Worm (Caenorhabditis elegans) whole organism, early embryonic: ENCODE data around the gene dhhc-13.

Experiments used
- B0310.2 ChIP-seq: sonication (generic microtip); optimal IDR thresholded peaks from 2 replicates; lab custom pipeline; 2016; ENCODE audit warnings: mild to moderate bottlenecking, missing genetic modification characterization, missing compliant biosample characterization
- F13C5.2 ChIP-seq: sonication (generic microtip); optimal IDR thresholded peaks from 2 replicates; lab custom pipeline; 2017; ENCODE audit warnings: mild to moderate bottlenecking, missing genetic modification characterization, inconsistent platforms, missing compliant biosample characterization
- aly-1 ChIP-seq: sonication (generic microtip); optimal IDR thresholded peaks from 2 replicates; lab custom pipeline; 2016; ENCODE audit warnings: missing genetic modification characterization, missing compliant biosample characterization
- ama-1 ChIP-seq: fragments of 150-350 bp; optimal IDR thresholded peaks from 2 replicates; lab custom pipeline; 2014
- ceh-13 ChIP-seq: fragments of 200-800 bp; sonication (Bioruptor generic); optimal IDR thresholded peaks from 2 replicates; lab custom pipeline; 2018; ENCODE audit warnings: mild to moderate bottlenecking, missing genetic modification characterization, missing compliant biosample characterization
- ceh-36 ChIP-seq: sonication (generic microtip); optimal IDR thresholded peaks from 2 replicates; lab custom pipeline; 2016; ENCODE audit warnings: missing genetic modification characterization, inconsistent platforms, missing compliant biosample characterization
- ets-7 ChIP-seq: sonication (generic microtip); optimal IDR thresholded peaks from 2 replicates; lab custom pipeline; 2016; ENCODE audit warnings: missing genotype, missing genetic modification characterization, missing compliant biosample characterization
- flt-1 ChIP-seq: fragments of 200-800 bp; sonication (Bioruptor generic); IDR thresholded peaks from 2 replicates; pipeline ENCODE4 v1.3.6; 2022; ENCODE audit warnings: missing genetic modification characterization, missing compliant biosample characterization
- hmbx-1 ChIP-seq: sonication (generic microtip); optimal IDR thresholded peaks from 2 replicates; lab custom pipeline; 2016; ENCODE audit warnings: mild to moderate bottlenecking, missing genetic modification characterization, missing compliant biosample characterization
- hmg-4 ChIP-seq: fragments of 200-800 bp; sonication (Bioruptor generic); optimal IDR thresholded peaks from 2 replicates; lab custom pipeline; 2018; ENCODE audit warnings: mild to moderate bottlenecking, missing genetic modification characterization, missing compliant biosample characterization
- hnd-1 ChIP-seq: sonication (generic microtip); optimal IDR thresholded peaks from 2 replicates; lab custom pipeline; 2016; ENCODE audit warnings: missing genetic modification characterization, missing compliant biosample characterization
- pes-1 ChIP-seq: fragments of 200-800 bp; sonication (Bioruptor generic); IDR thresholded peaks from 2 replicates; pipeline ENCODE4 v1.3.6; 2022; ENCODE audit warnings: missing genetic modification reagents, missing genetic modification characterization, missing compliant biosample characterization
- scrt-1 ChIP-seq: fragments of 200-800 bp; sonication (Bioruptor generic); IDR thresholded peaks from 2 replicates; pipeline ENCODE4 v1.3.6; 2022; ENCODE audit warnings: missing genetic modification characterization, missing compliant biosample characterization
- sea-1 ChIP-seq: fragments of 200-800 bp; sonication (Bioruptor generic); conservative IDR thresholded peaks from 2 replicates; pipeline ENCODE4 v1.3.6; 2022; ENCODE audit warnings: missing genetic modification characterization, missing compliant biosample characterization
- tbx-11 ChIP-seq: fragments of 200-800 bp; sonication (Bioruptor generic); IDR thresholded peaks from 2 replicates; pipeline ENCODE4 v1.3.6; 2022; ENCODE audit warnings: missing genetic modification characterization, missing compliant biosample characterization
- tbx-37 ChIP-seq: fragments of 200-800 bp; sonication (Bioruptor generic); conservative IDR thresholded peaks from 2 replicates; pipeline ENCODE4 v1.3.6; 2022; ENCODE audit warnings: missing genetic modification reagents, missing genetic modification characterization, missing compliant biosample characterization
- tra-4 ChIP-seq: sonication (generic microtip); optimal IDR thresholded peaks from 2 replicates; lab custom pipeline; 2017; ENCODE audit warnings: missing genetic modification characterization, missing compliant biosample characterization

dhhc-13 gene

DNA sequence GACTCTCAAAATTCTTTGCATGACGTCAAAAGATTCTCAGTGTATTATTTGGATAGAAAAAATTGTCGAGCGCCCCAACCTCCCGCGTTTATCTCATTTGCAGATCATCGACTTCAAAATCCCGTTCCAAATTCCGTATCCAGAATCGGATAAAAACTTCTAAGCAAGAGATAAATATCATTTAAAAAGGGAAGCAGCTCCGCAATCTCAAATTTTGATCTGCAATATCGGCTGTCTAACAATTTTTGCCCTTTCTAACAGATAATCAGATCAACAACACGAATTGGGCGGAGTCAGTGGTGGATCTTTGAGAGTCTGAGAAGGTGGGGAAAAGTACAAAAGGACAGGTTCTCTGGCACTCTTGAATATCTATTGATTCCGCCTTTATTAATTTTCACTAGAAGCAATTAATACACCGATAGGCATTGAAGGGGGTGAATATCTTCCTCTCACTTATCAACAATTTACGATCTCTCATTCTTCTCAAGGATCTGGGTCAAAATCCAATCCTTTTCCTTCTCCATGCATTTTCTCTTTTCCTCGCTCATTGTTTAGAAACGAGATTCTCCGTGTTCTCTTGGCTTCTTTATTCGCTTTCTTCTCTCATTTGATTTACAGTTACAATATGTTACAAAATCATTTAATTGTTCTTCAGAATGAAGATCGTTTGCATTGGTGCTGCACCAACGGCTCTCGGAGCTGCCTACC, 31.8 kb upstream of the dhhc-13 start, which contains the start of gene glf-1:
TSS of gene glf-1 (plus strand) at position 656 of the 708 bp plus-strand sequence.
- TF ChIP-seq B0310.2 (tag; lab: Kevin White, UChicago) = no peak
- no peak for TF ChIP-seq ama-1

DNA sequence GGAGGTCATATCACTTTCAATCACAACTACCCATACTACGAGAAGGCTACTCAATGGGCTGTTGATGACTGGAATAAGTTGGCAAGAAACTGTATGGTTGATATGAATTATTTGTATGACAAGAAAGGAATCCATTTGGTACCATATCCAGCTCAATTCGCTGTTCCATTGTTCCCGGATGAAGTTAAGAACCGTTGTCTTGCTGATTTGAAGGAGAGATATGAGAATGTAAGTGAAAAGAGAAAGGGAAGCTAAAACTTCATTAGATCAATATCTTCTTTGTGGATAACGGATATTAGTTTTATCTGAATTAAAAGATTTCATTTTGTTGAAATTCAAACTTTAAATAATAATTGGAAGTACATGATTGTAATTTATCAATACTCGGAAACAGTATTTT, 30.5 kb upstream of the dhhc-13 start:
- no peak for TF ChIP-seq ama-1
- TF ChIP-seq pes-1 (GFP tag; lab: Robert Waterston, UW) = no peak
- no peak for TF ChIP-seq tra-4 (tag; lab: Kevin White, UChicago)
- TF ChIP-seq ceh-13 (GFP tag; lab: Kevin White, UChicago) = no peak
- no peak for TF ChIP-seq aly-1
- TF ChIP-seq flt-1 = no peak
- TF ChIP-seq sea-1 (GFP tag; lab: Robert Waterston, UW) = no peak
- no peak for TF ChIP-seq ets-7 (tag; lab: Kevin White, UChicago)
- TF ChIP-seq tbx-37 (GFP tag; lab: Robert Waterston, UW) = no peak
- TF ChIP-seq tbx-11 (GFP tag; lab: Robert Waterston, UW) = no peak

DNA sequence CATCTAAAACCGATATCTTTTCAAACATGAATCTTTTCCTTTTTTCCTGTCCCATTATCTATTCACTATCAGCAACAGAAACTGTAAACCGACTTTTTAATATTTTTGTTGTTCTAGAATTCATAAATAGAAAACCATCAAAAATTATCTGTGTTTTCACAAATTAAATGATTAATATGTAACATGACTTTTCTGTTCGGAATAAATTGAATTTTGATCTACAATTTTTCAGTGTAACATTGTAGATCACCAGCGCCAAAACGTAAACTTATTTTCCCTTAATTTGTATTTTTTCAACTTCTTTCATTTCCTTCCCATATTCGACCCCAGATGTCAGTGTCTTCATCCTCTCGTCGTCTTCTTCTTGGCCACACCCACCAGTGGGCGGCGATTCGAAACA, 25.9 kb upstream of the dhhc-13 start, which contains the start of gene H04M03.3:
TSS of gene H04M03.3 (plus strand) at position 301 of the 400 bp plus-strand sequence.
- TF ChIP-seq aly-1 = no peak
- no peak for TF ChIP-seq B0310.2 (tag; lab: Kevin White, UChicago)
- no peak for TF ChIP-seq hnd-1
- TF ChIP-seq hmg-4 = no peak
- TF ChIP-seq flt-1 = no peak
- TF ChIP-seq pes-1 (GFP tag; lab: Robert Waterston, UW) = no peak
- TF ChIP-seq tra-4 (tag; lab: Kevin White, UChicago) = no peak
- TF ChIP-seq ets-7 (tag; lab: Kevin White, UChicago) = no peak
- no peak for TF ChIP-seq ceh-13 (GFP tag; lab: Kevin White, UChicago)
- TF ChIP-seq hmbx-1 (tag; lab: Kevin White, UChicago) = no peak
- no peak for TF ChIP-seq ceh-36 (tag; lab: Kevin White, UChicago)
- TF ChIP-seq sea-1 (GFP tag; lab: Robert Waterston, UW) = no peak
- no peak for TF ChIP-seq tbx-11 (GFP tag; lab: Robert Waterston, UW)
- no peak for TF ChIP-seq scrt-1
- TF ChIP-seq F13C5.2 (tag; lab: Kevin White, UChicago) = no peak
- no peak for TF ChIP-seq ama-1

DNA sequence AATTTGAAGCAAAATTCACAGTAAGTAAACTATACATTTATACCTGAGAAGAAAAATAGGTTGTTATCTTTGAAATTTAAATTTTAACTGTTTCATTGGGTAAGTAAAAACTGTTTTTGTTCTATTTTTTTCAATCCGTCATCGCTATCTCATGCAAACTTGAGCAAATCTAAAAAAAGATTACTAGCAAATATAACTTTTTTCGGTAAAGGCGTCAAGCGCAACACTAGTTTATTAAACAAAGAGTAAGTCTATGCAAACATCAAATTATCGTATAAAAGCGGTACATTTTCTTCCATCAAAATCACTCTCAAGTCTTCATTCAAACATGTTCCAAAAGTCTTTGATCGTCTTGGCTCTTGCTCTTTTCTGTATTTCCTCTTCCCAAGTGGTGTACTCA, 21.9 kb upstream of the dhhc-13 start, which contains the start of gene nspb-6:
TSS of gene nspb-6 (plus strand) at position 301 of the 400 bp plus-strand sequence.
- TF ChIP-seq pes-1 (GFP tag; lab: Robert Waterston, UW) (no peak), ceh-13 (GFP tag; lab: Kevin White, UChicago) (no peak), F13C5.2 (tag; lab: Kevin White, UChicago) (no peak), hnd-1 (no peak), scrt-1 (no peak), ama-1 (no peak), ets-7 (tag; lab: Kevin White, UChicago) (no peak), aly-1 (no peak)

DNA sequence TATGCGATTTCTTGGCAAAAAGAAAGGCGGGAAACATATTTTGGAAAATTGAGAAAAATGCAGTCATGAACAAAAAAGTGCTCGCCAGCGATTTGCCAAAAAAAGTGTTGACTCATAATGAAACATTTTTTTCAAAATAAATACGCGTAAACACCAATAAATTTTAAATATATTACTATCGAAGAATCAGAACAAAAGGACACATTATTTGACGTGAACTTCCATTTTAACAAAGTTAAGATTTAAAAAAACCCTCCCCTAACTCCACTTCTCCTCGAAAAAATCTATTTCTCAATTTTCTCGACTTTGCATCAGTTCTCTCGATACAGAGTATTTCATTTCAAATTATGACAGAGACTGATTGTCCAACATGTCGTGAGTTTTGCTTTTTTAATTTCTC, 20.8 kb upstream of the dhhc-13 start, which contains the start of gene pck-3:
TSS of gene pck-3 (plus strand) at position 301 of the 400 bp plus-strand sequence.
- TF ChIP-seq tbx-37 (GFP tag; lab: Robert Waterston, UW) = no peak
- TF ChIP-seq hmg-4 = no peak
- TF ChIP-seq hmbx-1 (tag; lab: Kevin White, UChicago) = no peak
- TF ChIP-seq tbx-11 (GFP tag; lab: Robert Waterston, UW) = no peak
- TF ChIP-seq sea-1 (GFP tag; lab: Robert Waterston, UW) = no peak
- TF ChIP-seq ceh-13 (GFP tag; lab: Kevin White, UChicago) = no peak
- no peak for TF ChIP-seq hnd-1
- no peak for TF ChIP-seq ceh-36 (tag; lab: Kevin White, UChicago)
- no peak for TF ChIP-seq F13C5.2 (tag; lab: Kevin White, UChicago)
- TF ChIP-seq B0310.2 (tag; lab: Kevin White, UChicago) = no peak
- no peak for TF ChIP-seq aly-1
- TF ChIP-seq scrt-1 = no peak
- TF ChIP-seq ama-1 = no peak
- no peak for TF ChIP-seq ets-7 (tag; lab: Kevin White, UChicago)
- no peak for TF ChIP-seq tra-4 (tag; lab: Kevin White, UChicago)
- TF ChIP-seq pes-1 (GFP tag; lab: Robert Waterston, UW) = no peak
- TF ChIP-seq flt-1 = no peak

DNA sequence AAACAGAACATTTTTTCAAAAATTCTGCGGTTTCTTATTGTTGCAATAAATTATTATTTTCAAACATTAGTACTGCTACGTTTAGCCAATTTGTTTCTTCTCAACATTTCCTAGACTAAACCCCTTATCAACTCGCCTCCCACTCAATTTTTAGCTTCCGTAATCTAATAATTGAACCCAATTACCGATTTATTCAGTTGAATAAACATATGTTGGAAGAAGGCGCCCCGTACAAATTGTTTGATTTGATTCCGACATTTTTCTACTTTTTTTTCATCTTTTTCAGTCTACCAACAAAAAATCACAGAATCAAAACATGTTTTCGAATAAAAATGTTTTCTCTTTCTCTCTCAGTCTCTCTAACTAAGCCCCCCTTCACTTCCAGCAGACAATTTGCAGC, 14.4 kb upstream of the dhhc-13 start:
- TF ChIP-seq ceh-36 (tag; lab: Kevin White, UChicago) = no peak
- TF ChIP-seq F13C5.2 (tag; lab: Kevin White, UChicago) = no peak
- TF ChIP-seq scrt-1 = no peak
- TF ChIP-seq ama-1 = no peak
- no peak for TF ChIP-seq hmbx-1 (tag; lab: Kevin White, UChicago)
- no peak for TF ChIP-seq ets-7 (tag; lab: Kevin White, UChicago)
- TF ChIP-seq hnd-1 = no peak
- TF ChIP-seq pes-1 (GFP tag; lab: Robert Waterston, UW) = no peak
- no peak for TF ChIP-seq tbx-37 (GFP tag; lab: Robert Waterston, UW)
- no peak for TF ChIP-seq hmg-4
- TF ChIP-seq sea-1 (GFP tag; lab: Robert Waterston, UW) = no peak
- TF ChIP-seq tra-4 (tag; lab: Kevin White, UChicago) = no peak
- no peak for TF ChIP-seq flt-1
- TF ChIP-seq ceh-13 (GFP tag; lab: Kevin White, UChicago) = no peak
- TF ChIP-seq B0310.2 (tag; lab: Kevin White, UChicago) = no peak

DNA sequence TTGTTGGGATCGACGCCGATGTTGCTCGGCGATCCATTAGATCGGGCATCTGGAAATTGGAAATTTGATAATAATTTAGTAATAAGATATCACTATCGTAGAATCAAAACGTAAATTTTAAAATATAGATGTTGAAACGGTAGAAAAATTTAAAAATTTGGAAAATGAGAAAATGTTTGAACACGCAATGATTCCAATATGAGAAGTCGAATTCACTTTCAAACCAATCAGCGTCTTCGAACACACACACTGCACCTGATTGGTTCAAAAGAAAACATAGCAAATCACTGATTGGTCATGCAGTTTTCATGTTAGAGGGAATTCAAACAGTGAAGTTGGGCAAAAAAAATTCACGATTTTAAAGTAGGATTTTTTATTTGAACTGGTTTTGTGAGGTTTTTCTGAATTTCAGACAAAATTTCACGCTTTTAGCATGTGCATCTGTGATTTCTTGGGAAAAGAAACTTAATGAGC, 13.8 kb upstream of the dhhc-13 start, which contains the start of gene H04M03.12:
TSS of gene H04M03.12 (minus strand) at position 51 of the 474 bp plus-strand sequence.
- no peak for TF ChIP-seq ceh-13 (GFP tag; lab: Kevin White, UChicago)
- TF ChIP-seq F13C5.2 (tag; lab: Kevin White, UChicago) = no peak
- TF ChIP-seq hmbx-1 (tag; lab: Kevin White, UChicago) = no peak
- no peak for TF ChIP-seq hmg-4
- TF ChIP-seq tbx-37 (GFP tag; lab: Robert Waterston, UW) = no peak
- no peak for TF ChIP-seq pes-1 (GFP tag; lab: Robert Waterston, UW)
- TF ChIP-seq hnd-1 = no peak
- TF ChIP-seq tra-4 (tag; lab: Kevin White, UChicago) = no peak
- TF ChIP-seq ets-7 (tag; lab: Kevin White, UChicago) = no peak
- TF ChIP-seq tbx-11 (GFP tag; lab: Robert Waterston, UW) = no peak
- no peak for TF ChIP-seq sea-1 (GFP tag; lab: Robert Waterston, UW)
- no peak for TF ChIP-seq scrt-1
- no peak for TF ChIP-seq aly-1
- no peak for TF ChIP-seq flt-1
- TF ChIP-seq ama-1 = no peak
- no peak for TF ChIP-seq ceh-36 (tag; lab: Kevin White, UChicago)
